Worm (Caenorhabditis elegans): ENCODE data around the gene nhr-171.

The nhr-171 gene

ce11 chrV:7527153-7527552 lies 15.6 kb downstream of the nhr-171 start, which contains the start of gene C54F6.17:
C54F6.17 (plus strand) TSS chrV:7527453.
- TF ChIP-seq nhr-48 (tag; optimal IDR thresholded peaks at IDR 0.05) (no peak), ceh-62 (tag; optimal IDR thresholded peaks at IDR 0.05) (no peak), daf-8 (GFP tag; IDR thresholded peaks at IDR 0.05) (no peak), tag-97 (GFP tag; IDR thresholded peaks at IDR 0.05) (no peak), jun-1 (tag; optimal IDR thresholded peaks at IDR 0.05) (no peak), saeg-2 (GFP tag; IDR thresholded peaks at IDR 0.05) (no peak), mxl-2 (GFP tag; conservative IDR thresholded peaks at IDR 0.05) (no peak), madf-9 (GFP tag; conservative IDR thresholded peaks at IDR 0.05) (no peak), ZK337.2 (GFP tag; IDR thresholded peaks at IDR 0.05) (no peak), mes-2 (tag; optimal IDR thresholded peaks at IDR 0.05; ENCODE audit: poor library complexity, severe bottlenecking) (no peak), aly-2 (tag; optimal IDR thresholded peaks at IDR 0.05) (no peak), dve-1 (tag; optimal IDR thresholded peaks at IDR 0.05; ENCODE audit: insufficient read depth) (no peak), mdt-29 (GFP tag; IDR thresholded peaks at IDR 0.05) (no peak), gei-8 (GFP tag; optimal IDR thresholded peaks at IDR 0.05) (no peak)

DNA sequence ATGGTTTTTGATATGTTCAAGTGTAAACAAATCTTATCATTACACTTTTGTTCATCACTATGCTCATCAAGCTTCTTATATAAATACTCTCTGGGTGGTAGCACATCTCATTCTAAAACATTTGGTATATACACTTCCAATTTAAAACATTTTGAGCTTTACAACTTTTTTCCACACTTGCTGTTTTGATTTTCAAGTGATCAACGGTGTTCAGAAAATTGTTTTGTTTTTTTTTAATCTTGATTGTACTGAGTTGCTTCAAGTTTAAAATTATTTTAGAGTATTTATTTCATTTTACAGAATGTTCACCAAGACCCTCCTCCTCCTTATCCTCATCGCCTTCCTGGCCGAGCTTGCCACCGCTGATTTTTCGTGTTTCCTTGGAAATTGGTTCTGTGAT lies 17.3 kb downstream of the nhr-171 start, which contains the start of gene C54F6.5:
Gene C54F6.5 (plus strand): TSS at position 301 of the 400 bp plus-strand sequence.
- no peak for TF ChIP-seq dmd-6 (GFP tag; IDR thresholded peaks at IDR 0.05)
- TF ChIP-seq F26F4.8 (GFP tag; conservative IDR thresholded peaks at IDR 0.05) = no peak
- no peak for TF ChIP-seq madf-5 (GFP tag; IDR thresholded peaks at IDR 0.05)
- no peak for TF ChIP-seq egl-43 (GFP tag; IDR thresholded peaks at IDR 0.05)
- TF ChIP-seq unc-62 (GFP tag; optimal IDR thresholded peaks at IDR 0.05 in 1 of 2) = no peak
- no peak for TF ChIP-seq unc-62 (tag; optimal IDR thresholded peaks at IDR 0.05)
- TF ChIP-seq lsy-2 (tag; optimal IDR thresholded peaks at IDR 0.05) = no peak
- no peak for TF ChIP-seq zfp-3 (GFP tag; conservative IDR thresholded peaks at IDR 0.05)
- no peak for TF ChIP-seq ceh-44 (GFP tag; IDR thresholded peaks at IDR 0.05)

DNA sequence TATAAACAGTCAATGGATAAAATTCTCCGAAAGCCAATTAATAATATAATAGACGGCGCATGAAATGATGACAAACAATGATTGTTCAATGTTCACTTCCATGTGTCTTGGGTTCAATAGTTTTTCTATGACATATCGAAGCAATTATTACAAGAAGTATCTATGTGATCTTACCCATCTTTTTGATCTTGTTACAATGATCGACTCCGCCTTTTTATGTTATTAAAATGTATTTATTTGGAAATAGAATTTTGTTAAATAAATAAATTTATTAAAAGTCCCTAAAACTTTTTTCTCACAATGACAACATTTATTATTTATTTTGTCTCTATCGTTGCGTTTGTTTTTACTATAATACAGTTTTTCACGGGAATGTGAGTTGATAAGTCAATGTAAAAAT lies 18.3 kb downstream of the nhr-171 start, which contains the start of gene swt-2:
Gene swt-2 (plus strand): TSS at position 301 of the 400 bp plus-strand sequence.
- no peak for TF ChIP-seq T26A8.4 (GFP tag; IDR thresholded peaks at IDR 0.05)
- no peak for TF ChIP-seq mep-1 (tag; optimal IDR thresholded peaks at IDR 0.05)
- TF ChIP-seq nhr-6 (tag; optimal IDR thresholded peaks at IDR 0.05) = no peak
- TF ChIP-seq vab-7 (GFP tag; IDR thresholded peaks at IDR 0.05) = no peak
- no peak for TF ChIP-seq mdl-1 (tag; optimal IDR thresholded peaks at IDR 0.05)
- TF ChIP-seq nhr-111 (GFP tag; optimal IDR thresholded peaks at IDR 0.05) = no peak
- TF ChIP-seq D1046.2 (GFP tag; IDR thresholded peaks at IDR 0.05) = no peak
- no peak for TF ChIP-seq F37D6.2 (tag; optimal IDR thresholded peaks at IDR 0.05)
- no peak for TF ChIP-seq F26F4.8 (GFP tag; conservative IDR thresholded peaks at IDR 0.05)
- no peak for TF ChIP-seq saeg-2 (GFP tag; IDR thresholded peaks at IDR 0.05)
- TF ChIP-seq zip-2 (tag; optimal IDR thresholded peaks at IDR 0.05) = no peak

DNA sequence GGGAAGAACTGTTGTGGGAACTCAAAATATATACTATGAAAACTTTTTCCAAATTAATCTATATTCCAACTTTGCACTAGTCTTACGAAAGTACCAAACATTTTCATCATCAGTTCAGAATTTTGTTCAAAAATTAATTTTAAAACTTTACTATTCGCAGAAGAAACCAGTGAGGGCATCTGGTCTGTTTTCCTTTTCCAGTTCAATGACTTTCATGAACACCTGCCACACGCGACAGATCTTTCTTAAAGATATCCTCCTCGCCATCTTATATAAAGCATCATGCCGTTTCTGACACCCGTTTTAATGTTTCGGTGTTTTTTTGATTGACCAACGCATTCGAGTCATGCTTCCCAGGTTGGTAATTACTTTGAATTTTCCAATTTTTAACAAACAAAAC lies 21.4 kb downstream of the nhr-171 start, which contains the start of gene C54F6.3:
Gene C54F6.3 (plus strand): TSS at position 301 of the 400 bp plus-strand sequence.
- TF ChIP-seq daf-12 (tag; optimal IDR thresholded peaks at IDR 0.05) (no peak), lin-38 (GFP tag; IDR thresholded peaks at IDR 0.05) (no peak), mdt-29 (GFP tag; IDR thresholded peaks at IDR 0.05) (no peak), skn-1 (tag; optimal IDR thresholded peaks at IDR 0.05) (no peak), arid-1 (GFP tag; conservative IDR thresholded peaks at IDR 0.05) (no peak), ZK337.2 (GFP tag; IDR thresholded peaks at IDR 0.05) (no peak), zip-2 (tag; optimal IDR thresholded peaks at IDR 0.05) (no peak), fos-1 (tag; optimal IDR thresholded peaks at IDR 0.05) (no peak), ceh-20 (GFP tag; IDR thresholded peaks at IDR 0.05) (no peak), Y75B8A.6 (GFP tag; IDR thresholded peaks at IDR 0.05) (no peak), T20F7.1 (GFP tag; optimal IDR thresholded peaks at IDR 0.05) (no peak), lsy-2 (tag; optimal IDR thresholded peaks at IDR 0.05) (no peak), mxl-3 (GFP tag; optimal IDR thresholded peaks at IDR 0.05) (no peak), nhr-28 (tag; optimal IDR thresholded peaks at IDR 0.05) (no peak), daf-8 (GFP tag; IDR thresholded peaks at IDR 0.05) (no peak), ceh-62 (tag; optimal IDR thresholded peaks at IDR 0.05) (no peak), hif-1 (tag; optimal IDR thresholded peaks at IDR 0.05) (no peak), ceh-28 (tag; optimal IDR thresholded peaks at IDR 0.05) (no peak), rbr-2 (tag; optimal IDR thresholded peaks at IDR 0.05) (no peak), gei-8 (GFP tag; optimal IDR thresholded peaks at IDR 0.05) (no peak)

Data from whole organism, L4 larva.